Worm (Caenorhabditis elegans) whole organism, young adult: ENCODE data around the gene nhr-210.
A peak's percentile ranks its signal among the peaks of the same experiment; 100 is the strongest.

ENCODE experiments used
- B0035.1 ChIP-seq: sonication (generic microtip); optimal IDR thresholded peaks from 2 replicates; lab custom pipeline; 2016; ENCODE audit warnings: missing genetic modification characterization, mild to moderate bottlenecking, missing compliant biosample characterization, missing genotype, missing genetic modification reagents
- D2030.7 ChIP-seq: fragments of 200-800 bp; sonication (Bioruptor generic); IDR thresholded peaks from 2 replicates; pipeline ENCODE4 v1.3.6; 2022; ENCODE audit warnings: missing genetic modification reagents, missing genetic modification characterization, missing compliant biosample characterization
- F23B12.7 ChIP-seq: sonication (generic microtip); optimal IDR thresholded peaks from 2 replicates; lab custom pipeline; 2017; ENCODE audit warnings: missing genetic modification characterization, mild to moderate bottlenecking, missing compliant biosample characterization, antibody characterized with exemption, moderate library complexity; ENCODE audit not compliant: insufficient read depth
- F33H1.4 ChIP-seq: fragments of 200-800 bp; sonication (Bioruptor generic); IDR thresholded peaks from 2 replicates; pipeline ENCODE4 v1.3.6; 2022; ENCODE audit warnings: missing genetic modification reagents, missing genetic modification characterization, missing compliant biosample characterization
- F55B11.4 ChIP-seq: sonication (generic microtip); optimal IDR thresholded peaks from 2 replicates; lab custom pipeline; 2016; ENCODE audit warnings: missing compliant biosample characterization, missing genetic modification characterization, borderline replicate concordance; ENCODE audit not compliant: insufficient read depth
- K12H6.12 ChIP-seq: fragments of 200-800 bp; sonication (Bioruptor generic); optimal IDR thresholded peaks from 2 replicates; lab custom pipeline; 2018; ENCODE audit warnings: mild to moderate bottlenecking, missing genetic modification characterization, missing compliant biosample characterization
- akir-1 ChIP-seq: fragments of 200-800 bp; sonication (Bioruptor generic); optimal IDR thresholded peaks from 2 replicates; lab custom pipeline; 2018; ENCODE audit warnings: mild to moderate bottlenecking, missing genetic modification characterization, moderate library complexity, missing compliant biosample characterization
- ceh-100 ChIP-seq: fragments of 200-800 bp; sonication (Bioruptor generic); IDR thresholded peaks from 2 replicates; pipeline ENCODE4 v1.3.6; 2022; ENCODE audit warnings: missing genetic modification reagents, missing genetic modification characterization, missing compliant biosample characterization
- ceh-40 ChIP-seq: fragments of 200-800 bp; sonication (Bioruptor generic); IDR thresholded peaks from 2 replicates; pipeline ENCODE4 v1.3.6; 2022; ENCODE audit warnings: missing genetic modification characterization, missing compliant biosample characterization
- dox-1 ChIP-seq: fragments of 200-800 bp; sonication (Bioruptor generic); IDR thresholded peaks from 2 replicates; pipeline ENCODE4 v1.3.6; 2022; ENCODE audit warnings: missing genetic modification reagents, missing genetic modification characterization, missing compliant biosample characterization
- dpff-1 ChIP-seq: sonication (generic microtip); optimal IDR thresholded peaks from 2 replicates; lab custom pipeline; 2017; ENCODE audit warnings: mild to moderate bottlenecking, missing genetic modification characterization, missing compliant biosample characterization
- efl-1 ChIP-seq: fragments of 150-350 bp; optimal IDR thresholded peaks from 2 replicates; lab custom pipeline; 2014; ENCODE audit warnings: missing biosample characterization, missing genetic modification reagents, missing genetic modification characterization
- egl-18 ChIP-seq: fragments of 200-800 bp; sonication (Bioruptor generic); IDR thresholded peaks from 2 replicates; pipeline ENCODE4 v1.3.6; 2022; ENCODE audit warnings: missing genetic modification reagents, missing genetic modification characterization, missing compliant biosample characterization
- egl-44 ChIP-seq: fragments of 200-800 bp; sonication (Bioruptor generic); IDR thresholded peaks from 2 replicates; pipeline ENCODE4 v1.3.6; 2022; ENCODE audit warnings: missing genetic modification reagents, missing genetic modification characterization, missing compliant biosample characterization
- egrh-3 ChIP-seq: fragments of 200-800 bp; sonication (Bioruptor generic); IDR thresholded peaks from 2 replicates; pipeline ENCODE4 v1.3.6; 2022; ENCODE audit warnings: missing genetic modification reagents, missing genetic modification characterization, missing compliant biosample characterization
- ekl-4 ChIP-seq: fragments of 200-800 bp; sonication (Bioruptor generic); IDR thresholded peaks from 2 replicates; pipeline ENCODE4 v1.3.6; 2022; ENCODE audit warnings: missing genetic modification reagents, missing genetic modification characterization, missing compliant biosample characterization
- him-1 ChIP-seq: sonication (generic microtip); optimal IDR thresholded peaks from 2 replicates; lab custom pipeline; 2016; ENCODE audit warnings: missing genotype, missing genetic modification reagents, missing genetic modification characterization, missing compliant biosample characterization
- hlh-26 ChIP-seq: fragments of 200-800 bp; sonication (Bioruptor generic); conservative IDR thresholded peaks from 2 replicates; pipeline ENCODE4 v1.3.6; 2022; ENCODE audit warnings: missing genetic modification reagents, missing genetic modification characterization, missing compliant biosample characterization
- hmg-20 ChIP-seq: fragments of 200-800 bp; sonication (Bioruptor generic); IDR thresholded peaks from 2 replicates; pipeline ENCODE4 v1.3.6; 2022; ENCODE audit warnings: missing genetic modification reagents, missing genetic modification characterization, missing compliant biosample characterization
- lag-1 ChIP-seq: fragments of 200-800 bp; sonication (Bioruptor generic); IDR thresholded peaks from 2 replicates; pipeline ENCODE4 v1.3.6; 2022; ENCODE audit warnings: missing genetic modification reagents, missing genetic modification characterization, missing compliant biosample characterization
- lin-40 ChIP-seq: sonication (generic microtip); optimal IDR thresholded peaks from 2 replicates; lab custom pipeline; 2016; ENCODE audit warnings: missing genetic modification characterization, mild to moderate bottlenecking, missing compliant biosample characterization, missing genotype, missing genetic modification reagents
- lin-54 ChIP-seq: fragments of 200-800 bp; sonication (Bioruptor generic); optimal IDR thresholded peaks from 2 replicates; lab custom pipeline; 2018; ENCODE audit warnings: mild to moderate bottlenecking, missing genetic modification characterization, missing compliant biosample characterization
- madf-10 ChIP-seq: sonication (generic microtip); optimal IDR thresholded peaks from 2 replicates; lab custom pipeline; 2016; ENCODE audit warnings: mild to moderate bottlenecking, missing genetic modification characterization, missing compliant biosample characterization
- madf-8 ChIP-seq: fragments of 200-800 bp; sonication (Bioruptor generic); conservative IDR thresholded peaks from 2 replicates; pipeline ENCODE4 v1.3.6; 2022; ENCODE audit warnings: missing genetic modification reagents, missing genetic modification characterization, missing compliant biosample characterization
- mel-28 ChIP-seq: sonication (generic microtip); optimal IDR thresholded peaks from 2 replicates; lab custom pipeline; 2016; ENCODE audit warnings: borderline replicate concordance, mild to moderate bottlenecking, missing genetic modification characterization, missing compliant biosample characterization
- nhr-80 ChIP-seq: sonication (generic microtip); optimal IDR thresholded peaks from 2 replicates; lab custom pipeline; 2016; ENCODE audit warnings: missing genetic modification characterization, missing compliant biosample characterization
- nhr-90 ChIP-seq: sonication (generic microtip); optimal IDR thresholded peaks from 2 replicates; lab custom pipeline; 2016; ENCODE audit warnings: missing genotype, mild to moderate bottlenecking, missing genetic modification characterization, missing compliant biosample characterization
- pbrm-1 ChIP-seq: fragments of 200-800 bp; sonication (Bioruptor generic); IDR thresholded peaks from 2 replicates; pipeline ENCODE4 v1.3.6; 2022; ENCODE audit warnings: missing genetic modification reagents, missing genetic modification characterization, missing compliant biosample characterization
- rcor-1 ChIP-seq: fragments of 200-800 bp; sonication (Bioruptor generic); IDR thresholded peaks from 2 replicates; pipeline ENCODE4 v1.3.6; 2022; ENCODE audit warnings: missing genetic modification reagents, missing genetic modification characterization, missing compliant biosample characterization
- sdz-38 ChIP-seq: sonication (generic microtip); optimal IDR thresholded peaks from 2 replicates; lab custom pipeline; 2016; ENCODE audit warnings: missing genotype, missing genetic modification characterization, missing compliant biosample characterization
- snpc-1.3 ChIP-seq: sonication (generic microtip); optimal IDR thresholded peaks from 2 replicates; lab custom pipeline; 2017; ENCODE audit warnings: missing genetic modification characterization, mild to moderate bottlenecking, missing compliant biosample characterization, antibody characterized with exemption, moderate library complexity, missing genotype, missing genetic modification reagents; ENCODE audit not compliant: insufficient read depth
- somi-1 ChIP-seq: fragments of 200-800 bp; sonication (Bioruptor generic); optimal IDR thresholded peaks from 2 replicates; lab custom pipeline; 2018; ENCODE audit warnings: mild to moderate bottlenecking, missing genetic modification characterization, missing compliant biosample characterization
- tbp1 ChIP-seq: fragments of 200-800 bp; sonication (Bioruptor generic); optimal IDR thresholded peaks from 2 replicates; lab custom pipeline; 2018; ENCODE audit warnings: mild to moderate bottlenecking, missing genetic modification characterization, missing compliant biosample characterization
- tbx-9 ChIP-seq: sonication (generic microtip); optimal IDR thresholded peaks from 2 replicates; lab custom pipeline; 2016; ENCODE audit warnings: borderline replicate concordance, missing genetic modification characterization, inconsistent platforms, missing compliant biosample characterization
- zfh-2 ChIP-seq: fragments of 200-800 bp; sonication (Bioruptor generic); conservative IDR thresholded peaks from 2 replicates; pipeline ENCODE4 v1.3.6; 2022; ENCODE audit warnings: missing genetic modification reagents, missing genetic modification characterization, missing compliant biosample characterization
- zim-3 ChIP-seq: sonication (generic microtip); optimal IDR thresholded peaks from 2 replicates; lab custom pipeline; 2017; ENCODE audit warnings: mild to moderate bottlenecking, missing genetic modification characterization, moderate library complexity, missing compliant biosample characterization
- ztf-26 ChIP-seq: sonication (generic microtip); optimal IDR thresholded peaks from 2 replicates; lab custom pipeline; 2017; ENCODE audit warnings: missing genetic modification characterization, missing compliant biosample characterization
- ztf-28 ChIP-seq: fragments of 200-800 bp; sonication (Bioruptor generic); IDR thresholded peaks from 2 replicates; pipeline ENCODE4 v1.3.6; 2022; ENCODE audit warnings: missing genetic modification reagents, missing genetic modification characterization, missing compliant biosample characterization
- ztf-6 ChIP-seq: fragments of 200-800 bp; sonication (Bioruptor generic); IDR thresholded peaks from 2 replicates; pipeline ENCODE4 v1.3.6; 2022; ENCODE audit warnings: missing genetic modification reagents, missing genetic modification characterization, missing compliant biosample characterization

The nhr-210 gene

DNA sequence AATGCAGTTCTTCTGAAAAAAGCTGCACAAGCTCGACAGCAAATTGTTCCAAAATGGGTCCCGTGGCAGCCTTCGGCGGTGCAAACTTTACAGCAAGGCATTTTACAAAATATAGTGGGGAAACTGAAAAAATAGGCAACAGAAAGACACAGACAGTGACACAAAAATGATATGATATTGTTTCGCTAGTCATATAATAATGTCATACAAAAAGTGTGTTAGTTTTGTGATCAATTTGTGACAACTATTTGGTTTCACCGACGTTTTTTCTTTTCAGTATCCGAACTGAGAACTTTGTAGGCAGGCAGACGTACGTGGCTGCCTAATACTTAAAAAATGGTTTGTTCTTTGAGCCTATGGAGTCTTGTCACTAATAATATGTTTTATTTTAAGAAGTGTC is at the start of gene nhr-210:
Gene nhr-210 (minus strand): TSS at position 101 of the 400 bp plus-strand sequence.
- no peak for TF ChIP-seq B0035.1 (tag; lab: Kevin White, UChicago)
- no peak for TF ChIP-seq dox-1 (GFP tag; lab: Robert Waterston, UW)
- TF ChIP-seq nhr-80 (tag; lab: Kevin White, UChicago) = peak; percentile 44
- TF ChIP-seq dpff-1 (tag; lab: Kevin White, UChicago) = no peak
- no peak for TF ChIP-seq lin-40 (tag; lab: Kevin White, UChicago)
- TF ChIP-seq sdz-38 (tag; lab: Kevin White, UChicago) = no peak
- no peak for TF ChIP-seq D2030.7 (GFP tag; lab: Robert Waterston, UW)
- TF ChIP-seq ceh-40 (GFP tag; lab: Robert Waterston, UW) = no peak
- TF ChIP-seq madf-10 (tag; lab: Kevin White, UChicago) = no peak

DNA sequence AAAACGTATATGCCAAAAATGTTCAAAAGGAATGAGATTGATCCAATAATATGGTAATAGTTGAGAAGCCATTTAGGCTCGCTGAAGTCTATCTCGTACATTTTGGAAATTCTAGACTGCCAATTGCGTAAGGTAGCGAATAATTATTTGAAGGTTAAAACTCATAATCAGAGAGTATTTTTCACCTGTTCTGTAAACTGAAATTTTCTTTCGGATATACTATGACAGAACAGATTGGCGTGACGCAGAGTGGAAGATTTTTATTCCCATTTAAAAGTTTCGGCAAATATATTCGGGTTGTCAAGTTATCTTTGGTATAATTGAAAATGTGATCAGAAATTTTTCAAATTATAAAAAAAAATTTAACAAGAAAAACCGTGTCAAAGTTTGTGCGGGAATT is 48.8 kb upstream of the nhr-210 start, which contains the start of gene sri-72:
Gene sri-72 (minus strand): TSS at position 101 of the 400 bp plus-strand sequence.
- TF ChIP-seq K12H6.12 (tag; lab: Kevin White, UChicago) (no peak), sdz-38 (tag; lab: Kevin White, UChicago) (no peak), lag-1 (GFP tag; lab: Robert Waterston, UW) (no peak), lin-54 (no peak), ztf-28 (GFP tag; lab: Robert Waterston, UW) (no peak), egl-18 (no peak), ztf-6 (no peak), ceh-100 (no peak), tbp1 (no peak), D2030.7 (GFP tag; lab: Robert Waterston, UW) (no peak), egrh-3 (GFP tag; lab: Robert Waterston, UW) (no peak)

DNA sequence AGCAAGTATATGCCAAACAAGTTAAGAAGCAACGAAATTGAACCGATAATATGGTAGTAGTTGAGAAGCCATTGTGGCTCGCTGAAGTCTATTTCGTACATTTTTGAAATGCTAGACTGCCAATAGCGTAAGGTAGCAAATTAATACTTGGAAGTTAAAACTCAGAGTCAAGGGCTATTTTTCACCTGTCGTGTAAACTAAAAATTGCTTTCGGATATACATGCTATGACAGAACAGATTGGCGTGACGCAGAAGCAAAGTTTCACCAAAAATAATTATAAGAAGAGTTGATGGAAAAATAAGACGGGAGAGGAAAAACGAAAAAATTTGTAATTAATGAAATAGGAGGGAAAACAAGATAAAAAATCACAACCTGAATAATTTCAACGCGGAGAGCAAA is 46.6 kb upstream of the nhr-210 start, which contains the start of gene sri-73:
Gene sri-73 (minus strand): TSS at position 101 of the 400 bp plus-strand sequence.
- TF ChIP-seq nhr-90 (tag; lab: Kevin White, UChicago) (no peak), madf-8 (GFP tag; lab: Robert Waterston, UW) (no peak), zfh-2 (GFP tag; lab: Robert Waterston, UW) (no peak), snpc-1.3 (tag; lab: Kevin White, UChicago) (no peak), ceh-40 (GFP tag; lab: Robert Waterston, UW) (no peak), F55B11.4 (tag; lab: Kevin White, UChicago) (no peak), hlh-26 (no peak), tbx-9 (tag; lab: Kevin White, UChicago) (no peak), him-1 (tag; lab: Kevin White, UChicago) (no peak), akir-1 (GFP tag; lab: Kevin White, UChicago) (no peak), somi-1 (GFP tag; lab: Kevin White, UChicago) (no peak), efl-1 (GFP tag; lab: Kevin White, UChicago) (no peak), sdz-38 (tag; lab: Kevin White, UChicago) (no peak), ztf-28 (GFP tag; lab: Robert Waterston, UW) (no peak), F23B12.7 (tag; lab: Kevin White, UChicago) (no peak)

DNA sequence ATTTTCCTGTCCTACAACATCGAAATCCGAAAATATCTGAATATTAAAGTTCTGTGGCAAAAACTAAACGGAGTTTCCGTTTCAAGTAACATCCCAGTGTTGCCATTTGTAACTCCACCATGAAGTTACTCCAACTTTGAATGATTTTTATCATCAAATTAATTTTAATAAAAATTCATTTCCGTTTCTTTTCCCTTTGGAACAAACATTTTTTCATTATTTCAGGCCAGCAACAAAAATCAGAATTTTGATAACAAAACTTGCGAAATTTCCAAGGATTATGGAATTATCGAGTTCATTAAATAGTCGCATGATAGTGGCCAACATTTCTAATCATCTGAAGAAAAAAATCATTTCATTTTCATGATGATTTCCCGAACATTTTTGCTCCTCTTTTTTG is 43.5 kb upstream of the nhr-210 start, which contains the start of gene C14C6.2:
Gene C14C6.2 (plus strand): TSS at position 301 of the 400 bp plus-strand sequence.
- no peak for TF ChIP-seq hmg-20
- no peak for TF ChIP-seq ztf-26 (tag; lab: Kevin White, UChicago)
- TF ChIP-seq zim-3 = no peak
- no peak for TF ChIP-seq madf-10 (tag; lab: Kevin White, UChicago)
- no peak for TF ChIP-seq F23B12.7 (tag; lab: Kevin White, UChicago)
- no peak for TF ChIP-seq sdz-38 (tag; lab: Kevin White, UChicago)
- no peak for TF ChIP-seq F33H1.4 (GFP tag; lab: Robert Waterston, UW)
- no peak for TF ChIP-seq egl-44 (GFP tag; lab: Robert Waterston, UW)
- no peak for TF ChIP-seq mel-28
- TF ChIP-seq rcor-1 = no peak
- no peak for TF ChIP-seq ekl-4 (GFP tag; lab: Robert Waterston, UW)
- no peak for TF ChIP-seq pbrm-1 (GFP tag; lab: Robert Waterston, UW)
